Worm (Caenorhabditis elegans) whole organism, early embryonic: ENCODE data around the gene K11E4.6.

ENCODE experiments used
- ama-1 ChIP-seq: fragments of 150-350 bp; optimal IDR thresholded peaks from 2 replicates; lab custom pipeline; 2014
- ets-7 ChIP-seq: sonication (generic microtip); optimal IDR thresholded peaks from 2 replicates; lab custom pipeline; 2016; ENCODE audit warnings: missing genotype, missing genetic modification characterization, missing compliant biosample characterization
- flt-1 ChIP-seq: fragments of 200-800 bp; sonication (Bioruptor generic); IDR thresholded peaks from 2 replicates; pipeline ENCODE4 v1.3.6; 2022; ENCODE audit warnings: missing genetic modification characterization, missing compliant biosample characterization
- scrt-1 ChIP-seq: fragments of 200-800 bp; sonication (Bioruptor generic); IDR thresholded peaks from 2 replicates; pipeline ENCODE4 v1.3.6; 2022; ENCODE audit warnings: missing genetic modification characterization, missing compliant biosample characterization

DNA sequence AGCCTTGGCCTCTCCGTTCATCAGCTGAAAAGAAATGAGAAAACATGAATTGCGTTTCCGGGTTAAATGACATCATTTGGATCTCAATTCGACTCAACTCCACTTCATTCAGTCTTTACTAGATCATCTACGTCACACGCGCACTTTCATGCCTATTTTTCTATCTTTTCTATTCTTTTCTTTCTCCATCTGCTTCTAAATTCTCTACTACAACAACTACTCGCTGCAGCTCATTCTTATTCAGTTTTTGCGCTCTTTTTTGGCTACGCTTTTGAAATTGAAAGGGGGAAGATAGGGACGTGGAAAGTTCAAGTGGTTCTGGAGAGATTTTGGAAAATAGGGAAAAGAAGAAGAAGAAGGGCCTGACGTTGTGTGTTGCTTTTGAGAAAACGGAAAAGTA, 44.1 kb downstream of the K11E4.6 start:
- TF ChIP-seq ama-1 (lab: Kevin White, UChicago) (no peak), ets-7 (tag; lab: Kevin White, UChicago) (no peak), scrt-1 (no peak), flt-1 (GFP tag; lab: Robert Waterston, UW) (no peak)
